Fruit fly (Drosophila melanogaster): ENCODE measurements around the gene CG42718.

Gene CG42718

dm6 chr3L:16354197-16354596 is 33.1 kb upstream of the CG42718 start, which contains the start of gene Pdh:
TSS of gene Pdh (minus strand) at chr3L:16354297.
- no peak for TF ChIP-seq CG7045 (GFP tag; optimal IDR thresholded peaks at IDR 0.05)
- no peak for TF ChIP-seq bab1 (GFP tag; optimal IDR thresholded peaks at IDR 0.05)
- no peak for TF ChIP-seq tj (GFP tag; optimal IDR thresholded peaks at IDR 0.05)
- TF ChIP-seq CG1620 (GFP tag; optimal IDR thresholded peaks at IDR 0.05) = no peak
- no peak for TF ChIP-seq CG5204 (GFP tag; optimal IDR thresholded peaks at IDR 0.05)
- no peak for TF ChIP-seq CG33017 (tag; optimal IDR thresholded peaks at IDR 0.05)
- TF ChIP-seq CG12768 (GFP tag; optimal IDR thresholded peaks at IDR 0.05) = no peak
- no peak for TF ChIP-seq Clk (GFP tag; optimal IDR thresholded peaks at IDR 0.05)
- TF ChIP-seq Hr96 (GFP tag; optimal IDR thresholded peaks at IDR 0.05) = no peak
- no peak for TF ChIP-seq Mnt (GFP tag; optimal IDR thresholded peaks at IDR 0.05)

DNA sequence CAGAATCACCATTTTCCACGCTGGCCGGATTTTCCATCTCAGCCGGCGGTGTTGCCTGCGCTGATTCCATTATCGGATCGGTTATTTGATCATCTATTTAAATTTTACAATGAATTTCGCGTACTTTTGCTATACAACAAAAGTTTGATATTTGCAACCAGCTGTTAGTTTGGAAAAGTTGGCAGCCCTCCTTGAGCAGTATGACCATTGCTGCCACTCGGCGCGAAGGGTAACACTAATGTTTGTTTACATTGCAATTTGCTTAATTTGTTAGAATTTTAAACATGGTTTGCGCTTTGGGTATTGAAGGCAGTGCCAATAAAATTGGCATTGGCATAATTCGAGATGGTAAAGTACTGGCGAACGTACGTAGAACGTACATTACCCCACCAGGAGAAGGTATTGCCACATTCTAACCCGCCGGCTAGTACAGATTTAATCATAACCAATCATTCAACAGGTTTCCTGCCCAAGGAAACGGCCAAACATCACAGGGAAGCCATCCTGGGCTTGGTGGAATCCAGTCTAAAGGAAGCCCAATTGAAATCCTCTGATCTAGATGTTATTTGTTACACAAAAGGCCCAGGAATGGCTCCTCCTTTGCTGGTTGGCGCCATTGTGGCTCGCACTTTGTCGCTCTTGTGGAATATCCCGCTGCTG is 30.8 kb upstream of the CG42718 start, which contains the start of the genes Golgin104 and Tcs3:
Gene Golgin104 (minus strand): TSS at position 182 of the 660 bp plus-strand sequence.
Gene Tcs3 (plus strand): TSS at position 222 of the 660 bp plus-strand sequence.
- TF ChIP-seq CG33017 (tag; optimal IDR thresholded peaks at IDR 0.05) (no peak), Mnt (GFP tag; optimal IDR thresholded peaks at IDR 0.05) (no peak), Crg-1 (GFP tag; optimal IDR thresholded peaks at IDR 0.05) (no peak), Hr96 (GFP tag; optimal IDR thresholded peaks at IDR 0.05) (no peak), CG7045 (GFP tag; optimal IDR thresholded peaks at IDR 0.05) (no peak), bab1 (GFP tag; optimal IDR thresholded peaks at IDR 0.05) (peak; percentile 57)

DNA sequence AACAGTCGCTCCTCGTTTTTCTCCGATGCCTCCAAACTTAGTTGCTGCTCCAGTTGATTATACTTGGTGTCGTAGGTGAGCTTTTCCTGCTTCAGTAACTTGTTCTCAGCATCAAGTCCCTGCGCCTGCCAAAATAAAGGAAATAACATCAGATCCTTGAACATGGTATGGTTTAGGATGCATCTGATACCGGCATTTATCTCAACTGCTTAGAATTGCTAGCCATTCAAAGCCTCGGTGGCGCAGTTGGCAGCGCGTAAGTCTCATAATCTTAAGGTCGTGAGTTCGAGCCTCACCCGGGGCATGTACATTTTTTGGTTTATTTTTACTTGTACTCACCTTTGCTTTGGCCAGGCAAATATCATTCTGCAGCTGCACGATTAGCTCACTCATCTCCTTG is 28.6 kb upstream of the CG42718 start:
- TF ChIP-seq ovo (GFP tag; optimal IDR thresholded peaks at IDR 0.05) (no peak), CG7101 (tag; optimal IDR thresholded peaks at IDR 0.05) (no peak), Crg-1 (GFP tag; optimal IDR thresholded peaks at IDR 0.05) (no peak), CG11617 (GFP tag; optimal IDR thresholded peaks at IDR 0.05) (no peak), cnc (optimal IDR thresholded peaks at IDR 0.05) (no peak), CG33017 (tag; optimal IDR thresholded peaks at IDR 0.05) (no peak), CG5204 (GFP tag; optimal IDR thresholded peaks at IDR 0.05) (no peak), Hr96 (GFP tag; optimal IDR thresholded peaks at IDR 0.05) (no peak), toe (GFP tag; optimal IDR thresholded peaks at IDR 0.05) (no peak), Clk (GFP tag; optimal IDR thresholded peaks at IDR 0.05) (no peak)

DNA sequence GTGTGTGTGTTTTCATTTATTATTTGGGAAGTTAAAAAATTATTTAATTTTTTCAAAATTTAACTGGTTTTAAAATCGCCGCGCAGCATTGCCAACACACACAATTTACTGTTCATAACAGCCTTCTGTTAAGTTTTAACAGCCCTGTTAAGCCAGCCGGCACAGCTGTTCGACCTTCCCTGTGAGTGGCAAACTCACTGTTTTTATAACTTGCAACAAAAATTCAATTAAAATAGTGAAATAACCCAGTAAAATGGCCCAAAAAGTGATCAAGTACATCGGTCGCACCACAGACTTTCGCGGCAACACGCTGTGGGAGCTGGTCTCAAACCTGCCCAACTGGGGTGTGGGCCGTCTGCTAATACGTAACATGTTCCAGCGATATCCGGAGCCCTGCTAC is 26.8 kb upstream of the CG42718 start, which contains the start of gene mRpS34:
Gene mRpS34 (plus strand): TSS at position 161 of the 400 bp plus-strand sequence.
- TF ChIP-seq CG33017 (tag; optimal IDR thresholded peaks at IDR 0.05) (no peak), pad (GFP tag; optimal IDR thresholded peaks at IDR 0.05) (no peak), Crg-1 (GFP tag; optimal IDR thresholded peaks at IDR 0.05) (no peak), tj (GFP tag; optimal IDR thresholded peaks at IDR 0.05) (no peak), bab1 (GFP tag; optimal IDR thresholded peaks at IDR 0.05) (no peak)

- TF ChIP-seq Crg-1 (GFP tag; optimal IDR thresholded peaks at IDR 0.05) = no peak
- no peak for TF ChIP-seq tj (GFP tag; optimal IDR thresholded peaks at IDR 0.05)
- TF ChIP-seq CG5204 (GFP tag; optimal IDR thresholded peaks at IDR 0.05) = no peak
- no peak for TF ChIP-seq CG11617 (GFP tag; optimal IDR thresholded peaks at IDR 0.05)
- TF ChIP-seq CG7045 (GFP tag; optimal IDR thresholded peaks at IDR 0.05) = no peak
These were observed 25.0 kb upstream of the CG42718 start, which contains the start of gene CG33257 for dm6 chr3L:16346023-16346422. TSS of gene CG33257 (plus strand) at chr3L:16346323.

dm6 chr3L:16339873-16340272 is 18.8 kb upstream of the CG42718 start:
- TF ChIP-seq Mnt (GFP tag; optimal IDR thresholded peaks at IDR 0.05) (no peak), ovo (GFP tag; optimal IDR thresholded peaks at IDR 0.05) (no peak), Crg-1 (GFP tag; optimal IDR thresholded peaks at IDR 0.05) (no peak), Hr96 (GFP tag; optimal IDR thresholded peaks at IDR 0.05) (no peak), CG11617 (GFP tag; optimal IDR thresholded peaks at IDR 0.05) (no peak), tj (GFP tag; optimal IDR thresholded peaks at IDR 0.05) (no peak), cnc (optimal IDR thresholded peaks at IDR 0.05) (no peak), kay (GFP tag; ENCODE audit: borderline replicate concordance) (no peak), toe (GFP tag; optimal IDR thresholded peaks at IDR 0.05) (no peak), CG7101 (tag; optimal IDR thresholded peaks at IDR 0.05) (no peak), CG14711 (tag; optimal IDR thresholded peaks at IDR 0.05) (no peak), CG1620 (GFP tag; optimal IDR thresholded peaks at IDR 0.05) (no peak), Clk (GFP tag; optimal IDR thresholded peaks at IDR 0.05) (no peak)

dm6 chr3L:16339463-16339862 is 18.4 kb upstream of the CG42718 start:
- TF ChIP-seq CG1620 (GFP tag; optimal IDR thresholded peaks at IDR 0.05) (no peak), CG12768 (GFP tag; optimal IDR thresholded peaks at IDR 0.05) (no peak), ovo (GFP tag; optimal IDR thresholded peaks at IDR 0.05) (no peak), toe (GFP tag; optimal IDR thresholded peaks at IDR 0.05) (no peak), kay (GFP tag; ENCODE audit: borderline replicate concordance) (no peak)

DNA sequence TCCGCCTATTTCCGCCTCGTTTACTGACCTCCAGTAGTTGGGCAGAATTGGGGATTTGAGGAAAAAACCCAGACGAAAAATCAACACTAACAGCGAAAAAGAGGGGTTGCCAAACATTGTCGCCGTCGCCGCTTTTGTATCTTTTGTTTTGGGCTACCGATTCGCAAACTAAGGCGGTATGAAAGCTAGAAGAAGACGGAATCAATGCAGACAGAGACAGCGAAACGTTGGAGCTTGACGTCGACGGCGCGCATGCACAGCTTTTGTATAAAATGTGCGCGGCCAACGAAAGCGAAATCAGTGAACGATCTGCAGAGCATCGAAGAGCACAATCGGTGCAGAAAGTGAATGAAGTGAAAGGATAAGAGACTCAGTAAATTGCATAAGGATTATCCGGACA is 17.6 kb upstream of the CG42718 start, which contains the start of gene CG4998:
Gene CG4998 (plus strand): TSS at position 301 of the 400 bp plus-strand sequence.
- TF ChIP-seq ovo (GFP tag; optimal IDR thresholded peaks at IDR 0.05) (no peak), Clk (GFP tag; optimal IDR thresholded peaks at IDR 0.05) (no peak), Crg-1 (GFP tag; optimal IDR thresholded peaks at IDR 0.05) (no peak), Mnt (GFP tag; optimal IDR thresholded peaks at IDR 0.05) (no peak), tj (GFP tag; optimal IDR thresholded peaks at IDR 0.05) (no peak), cnc (optimal IDR thresholded peaks at IDR 0.05) (no peak), CG14711 (tag; optimal IDR thresholded peaks at IDR 0.05) (no peak), CG7101 (tag; optimal IDR thresholded peaks at IDR 0.05) (no peak), pad (GFP tag; optimal IDR thresholded peaks at IDR 0.05) (no peak), bab1 (GFP tag; optimal IDR thresholded peaks at IDR 0.05) (no peak), CG1620 (GFP tag; optimal IDR thresholded peaks at IDR 0.05) (no peak), CG11617 (GFP tag; optimal IDR thresholded peaks at IDR 0.05) (no peak), CG7045 (GFP tag; optimal IDR thresholded peaks at IDR 0.05) (no peak), CG5204 (GFP tag; optimal IDR thresholded peaks at IDR 0.05) (no peak), CG12768 (GFP tag; optimal IDR thresholded peaks at IDR 0.05) (no peak), cic (GFP tag; optimal IDR thresholded peaks at IDR 0.05) (no peak)

Data from whole organism, adult.